Worm (Caenorhabditis elegans): ENCODE data around the gene col-161.

Gene col-161

ce11 chrV:13338037-13338436 lies 20.2 kb upstream of the col-161 start:
- TF ChIP-seq unc-39 (tag; optimal IDR thresholded peaks at IDR 0.05) (no peak), ceh-82 (tag; optimal IDR thresholded peaks at IDR 0.05) (no peak), ztf-4 (tag; optimal IDR thresholded peaks at IDR 0.05) (no peak), blmp-1 (tag; optimal IDR thresholded peaks at IDR 0.05; ENCODE audit: insufficient read depth) (no peak), peb-1 (tag; optimal IDR thresholded peaks at IDR 0.05) (no peak), nhr-6 (tag; optimal IDR thresholded peaks at IDR 0.05) (no peak), nhr-129 (tag; optimal IDR thresholded peaks at IDR 0.05) (no peak), zag-1 (tag; optimal IDR thresholded peaks at IDR 0.05) (no peak), lin-13 (GFP tag; optimal IDR thresholded peaks at IDR 0.05) (no peak)

- peak; percentile 3 for TF ChIP-seq F13H6.1 (tag; optimal IDR thresholded peaks at IDR 0.05)
- no peak for TF ChIP-seq nhr-77 (tag; optimal IDR thresholded peaks at IDR 0.05)
Measured at ce11 chrV:13335883-13336419, 18.1 kb upstream of the col-161 start, which contains the start of gene C50B6.9. C50B6.9 (plus strand) TSS chrV:13336369.

ce11 chrV:13334447-13334846 lies 16.6 kb upstream of the col-161 start:
- TF ChIP-seq sma-9 (GFP tag; optimal IDR thresholded peaks at IDR 0.05) (peak; percentile 68), sma-9 (tag; optimal IDR thresholded peaks at IDR 0.05) (no peak), R02D3.7 (tag; optimal IDR thresholded peaks at IDR 0.05) (no peak), ztf-4 (tag; optimal IDR thresholded peaks at IDR 0.05) (no peak)

- TF ChIP-seq lin-11 (tag; optimal IDR thresholded peaks at IDR 0.05) (no peak), ZK546.5 (tag; optimal IDR thresholded peaks at IDR 0.05) (no peak), C34F6.9 (tag; optimal IDR thresholded peaks at IDR 0.05) (no peak), zag-1 (tag; optimal IDR thresholded peaks at IDR 0.05) (no peak), mbf-1 (tag; optimal IDR thresholded peaks at IDR 0.05) (no peak), nhr-23 (tag; optimal IDR thresholded peaks at IDR 0.05) (peak; percentile 80), lsy-2 (tag; optimal IDR thresholded peaks at IDR 0.05) (no peak), nhr-12 (tag; optimal IDR thresholded peaks at IDR 0.05) (no peak), ceh-16 (tag; optimal IDR thresholded peaks at IDR 0.05) (peak; percentile 66), sem-4 (tag; optimal IDR thresholded peaks at IDR 0.05) (no peak), unc-39 (tag; optimal IDR thresholded peaks at IDR 0.05) (no peak), elt-3 (tag; optimal IDR thresholded peaks at IDR 0.05) (no peak), fos-1 (tag; optimal IDR thresholded peaks at IDR 0.05) (peak; percentile 65), sma-9 (GFP tag; optimal IDR thresholded peaks at IDR 0.05) (peak; percentile 80), sma-9 (tag; optimal IDR thresholded peaks at IDR 0.05) (no peak), alr-1 (tag; optimal IDR thresholded peaks at IDR 0.05) (no peak), sma-3 (GFP tag; optimal IDR thresholded peaks at IDR 0.05) (no peak), skn-1 (tag; optimal IDR thresholded peaks at IDR 0.05) (no peak), elt-1 (tag; optimal IDR thresholded peaks at IDR 0.05) (peak; percentile 92), aly-2 (tag; optimal IDR thresholded peaks at IDR 0.05) (no peak), mab-5 (tag; optimal IDR thresholded peaks at IDR 0.05) (no peak), F13H6.1 (tag; optimal IDR thresholded peaks at IDR 0.05) (no peak), egl-27 (tag; optimal IDR thresholded peaks at IDR 0.05) (no peak)
Measured at ce11 chrV:13333386-13334180, 15.8 kb upstream of the col-161 start, which contains the start of gene nhr-168. nhr-168 (minus strand) TSS chrV:13333871.

- TF ChIP-seq nhr-237 (tag; optimal IDR thresholded peaks at IDR 0.05) (no peak), nhr-21 (tag; optimal IDR thresholded peaks at IDR 0.05) (no peak), crh-2 (tag; optimal IDR thresholded peaks at IDR 0.05) (no peak)
Measured at ce11 chrV:13330919-13331318, 13.1 kb upstream of the col-161 start, which contains the start of gene nhr-129. nhr-129 (minus strand) TSS chrV:13331019.
